Worm (Caenorhabditis elegans): ENCODE results near the gene gbb-2.

DNA sequence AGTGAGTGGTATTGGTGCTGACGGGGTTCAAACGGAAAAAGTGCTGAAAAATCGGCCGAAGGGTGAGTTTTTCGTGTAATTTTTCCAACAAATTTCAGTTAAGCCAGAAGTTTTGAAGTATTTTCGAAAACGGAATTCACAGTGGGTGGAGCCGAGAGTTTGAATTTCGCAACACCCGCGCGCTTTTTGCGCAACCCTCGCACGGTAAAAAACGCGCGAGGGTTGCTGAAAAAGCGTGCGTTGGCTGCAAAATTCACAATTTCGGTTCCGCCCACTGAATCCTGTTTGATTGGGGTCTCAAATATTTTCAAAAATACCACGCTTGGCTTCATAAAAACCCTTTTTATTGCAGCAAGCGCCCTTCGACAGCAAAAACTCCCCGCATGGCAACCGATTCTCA, 59.2 kb downstream of the gbb-2 start:
- TF ChIP-seq sea-2 (GFP tag; optimal IDR thresholded peaks at IDR 0.05) (no peak), egl-27 (tag; optimal IDR thresholded peaks at IDR 0.05) (no peak), nhr-76 (tag; optimal IDR thresholded peaks at IDR 0.05) (no peak)
